Fruit fly (Drosophila melanogaster) whole organism, prepupa: ENCODE results near the gene Mettl3.

Experiments
- Blimp-1 ChIP-seq: fragments of 200-800 bp; sonication (Bioruptor generic); optimal IDR thresholded peaks from 3 replicates; lab custom pipeline; 2017; ENCODE audit warnings: missing biosample characterization, missing genetic modification characterization, mild to moderate bottlenecking, moderate library complexity, missing genetic modification reagents
- CG10631 ChIP-seq: fragments of 200-800 bp; sonication (Bioruptor generic); optimal IDR thresholded peaks from 2 replicates; lab custom pipeline; 2016; ENCODE audit warnings: missing biosample characterization, missing genetic modification characterization
- CG10669 ChIP-seq: fragments of 200-800 bp; sonication (Bioruptor generic); optimal IDR thresholded peaks from 3 replicates; lab custom pipeline; 2018; ENCODE audit warnings: missing biosample characterization, mild to moderate bottlenecking, missing genetic modification characterization, moderate library complexity
- CG11762 ChIP-seq: fragments of 200-800 bp; sonication (Bioruptor generic); optimal IDR thresholded peaks from 3 replicates; lab custom pipeline; 2016; ENCODE audit warnings: missing biosample characterization, missing genetic modification characterization; ENCODE audit not compliant: insufficient read depth
- CG11902 ChIP-seq: fragments of 200-800 bp; sonication (Bioruptor generic); optimal IDR thresholded peaks from 3 replicates; lab custom pipeline; 2016; ENCODE audit warnings: missing biosample characterization, missing genetic modification characterization
- CG15336 ChIP-seq: fragments of 200-800 bp; sonication (Bioruptor generic); IDR thresholded peaks from 2 replicates; pipeline ENCODE4 v1.3.6; 2022; ENCODE audit warnings: missing biosample characterization, missing genetic modification characterization
- CG16779 ChIP-seq: fragments of 200-800 bp; sonication (Bioruptor generic); optimal IDR thresholded peaks from 3 replicates; lab custom pipeline; 2017; ENCODE audit warnings: missing biosample characterization, mild to moderate bottlenecking, missing genetic modification characterization
- CG32006 ChIP-seq: fragments of 200-800 bp; sonication (Bioruptor generic); optimal IDR thresholded peaks from 3 replicates; lab custom pipeline; 2017; ENCODE audit warnings: missing biosample characterization, mild to moderate bottlenecking, missing genetic modification characterization
- CG34406 ChIP-seq: fragments of 200-800 bp; sonication (Bioruptor generic); optimal IDR thresholded peaks from 3 replicates; lab custom pipeline; 2016; ENCODE audit warnings: missing biosample characterization, missing genetic modification characterization
- CG3919 ChIP-seq: fragments of 200-800 bp; sonication (Bioruptor generic); optimal IDR thresholded peaks from 3 replicates; lab custom pipeline; 2016; ENCODE audit warnings: missing biosample characterization, missing genetic modification characterization
- CG4318 ChIP-seq: fragments of 200-800 bp; sonication (Bioruptor generic); optimal IDR thresholded peaks from 3 replicates; lab custom pipeline; 2017; ENCODE audit warnings: missing biosample characterization, mild to moderate bottlenecking, missing genetic modification characterization
- CG6163 ChIP-seq: fragments of 200-800 bp; sonication (Bioruptor generic); IDR thresholded peaks from 3 replicates; pipeline ENCODE4 v1.3.6; 2022; ENCODE audit warnings: missing biosample characterization, missing genetic modification characterization
- CG6276 ChIP-seq: fragments of 200-800 bp; sonication (Bioruptor generic); optimal IDR thresholded peaks from 2 replicates; lab custom pipeline; 2017; ENCODE audit warnings: missing biosample characterization, mild to moderate bottlenecking, missing genetic modification characterization
- CG6792 ChIP-seq: fragments of 200-800 bp; sonication (Bioruptor generic); optimal IDR thresholded peaks from 3 replicates; lab custom pipeline; 2016; ENCODE audit warnings: missing biosample characterization, missing genetic modification characterization
- CG6808 ChIP-seq: fragments of 200-800 bp; sonication (Bioruptor generic); optimal IDR thresholded peaks from 3 replicates; lab custom pipeline; 2017; ENCODE audit warnings: missing biosample characterization, missing genetic modification characterization, mild to moderate bottlenecking, moderate library complexity, missing genetic modification reagents
- CG6854 ChIP-seq: fragments of 200-800 bp; sonication (Bioruptor generic); optimal IDR thresholded peaks from 2 replicates; lab custom pipeline; 2017; ENCODE audit warnings: missing biosample characterization, mild to moderate bottlenecking, missing genetic modification characterization
- CG7368 ChIP-seq: fragments of 200-800 bp; sonication (Bioruptor generic); optimal IDR thresholded peaks from 3 replicates; lab custom pipeline; 2016; ENCODE audit warnings: missing biosample characterization, missing genetic modification characterization
- CG8119 ChIP-seq: fragments of 200-800 bp; sonication (Bioruptor generic); IDR thresholded peaks from 3 replicates; pipeline ENCODE4 v1.3.6; 2022; ENCODE audit warnings: missing biosample characterization, missing genetic modification characterization
- CG8632 ChIP-seq: fragments of 200-800 bp; sonication (Bioruptor generic); optimal IDR thresholded peaks from 3 replicates; lab custom pipeline; 2016; ENCODE audit warnings: missing biosample characterization, missing genetic modification characterization
- Eip75B ChIP-seq: fragments of 200-800 bp; sonication (Bioruptor generic); optimal IDR thresholded peaks from 3 replicates; lab custom pipeline; 2016; ENCODE audit warnings: missing biosample characterization, missing genetic modification characterization
- Eip78C ChIP-seq: fragments of 200-800 bp; sonication (Bioruptor generic); peaks from one replicate; lab custom pipeline; 2016; ENCODE audit warnings: missing biosample characterization, missing genetic modification characterization
- Ets21C ChIP-seq: fragments of 200-800 bp; sonication (Bioruptor generic); optimal IDR thresholded peaks from 3 replicates; lab custom pipeline; 2016; ENCODE audit warnings: missing biosample characterization, missing genetic modification characterization
- Ets96B ChIP-seq: fragments of 200-800 bp; optimal IDR thresholded peaks from 2 replicates; lab custom pipeline; 2019; ENCODE audit warnings: missing biosample characterization, mild to moderate bottlenecking, missing genetic modification characterization, moderate library complexity
- Gug ChIP-seq: fragments of 200-800 bp; sonication (Bioruptor generic); IDR thresholded peaks from 2 replicates; pipeline ENCODE4 v1.3.6; 2022; ENCODE audit warnings: missing biosample characterization, missing genetic modification characterization
- Hr38 ChIP-seq: sonication (Bioruptor generic); optimal IDR thresholded peaks from 2 replicates; lab custom pipeline; 2016; ENCODE audit warnings: missing biosample characterization, missing genetic modification characterization
- Hr39 ChIP-seq: fragments of 200-800 bp; sonication (Bioruptor generic); optimal IDR thresholded peaks from 2 replicates; lab custom pipeline; 2016; ENCODE audit warnings: missing biosample characterization, missing genetic modification characterization
- Hr4 ChIP-seq: fragments of 200-800 bp; sonication (Bioruptor generic); optimal IDR thresholded peaks from 3 replicates; lab custom pipeline; 2016; ENCODE audit warnings: missing biosample characterization, missing genetic modification characterization
- Lpt ChIP-seq: fragments of 200-800 bp; sonication (Bioruptor generic); optimal IDR thresholded peaks from 3 replicates; lab custom pipeline; 2016; ENCODE audit warnings: missing biosample characterization, missing genetic modification characterization
- OdsH ChIP-seq: fragments of 200-800 bp; sonication (Bioruptor generic); optimal IDR thresholded peaks from 3 replicates; lab custom pipeline; 2016; ENCODE audit warnings: missing biosample characterization, missing genetic modification characterization
- Sox102F ChIP-seq: fragments of 200-800 bp; sonication (Bioruptor generic); optimal IDR thresholded peaks from 2 replicates; lab custom pipeline; 2016; ENCODE audit warnings: missing biosample characterization, mild to moderate bottlenecking, missing genetic modification characterization
- Sox14 ChIP-seq: fragments of 200-800 bp; sonication (Bioruptor generic); optimal IDR thresholded peaks from 3 replicates; lab custom pipeline; 2016; ENCODE audit warnings: missing biosample characterization, missing genetic modification characterization
- achi ChIP-seq: fragments of 200-800 bp; sonication (Bioruptor generic); optimal IDR thresholded peaks from 3 replicates; lab custom pipeline; 2016; ENCODE audit warnings: missing biosample characterization, missing genetic modification characterization
- acj6 ChIP-seq: fragments of 200-800 bp; sonication (Bioruptor generic); optimal IDR thresholded peaks from 3 replicates; lab custom pipeline; 2016; ENCODE audit warnings: missing biosample characterization, missing genetic modification characterization
- dsx ChIP-seq: fragments of 200-800 bp; optimal IDR thresholded peaks from 3 replicates; lab custom pipeline; 2019; ENCODE audit warnings: missing biosample characterization, mild to moderate bottlenecking, missing genetic modification characterization, moderate library complexity; ENCODE audit not compliant: poor library complexity, severe bottlenecking
- eg ChIP-seq: fragments of 200-800 bp; sonication (Bioruptor generic); IDR thresholded peaks from 3 replicates; pipeline ENCODE4 v1.3.6; 2022; ENCODE audit warnings: missing biosample characterization, missing genetic modification characterization
- esn ChIP-seq: fragments of 200-800 bp; sonication (Bioruptor generic); optimal IDR thresholded peaks from 2 replicates; lab custom pipeline; 2016; ENCODE audit warnings: missing biosample characterization, mild to moderate bottlenecking, missing genetic modification characterization, moderate library complexity
- fd59A ChIP-seq: fragments of 200-800 bp; sonication (Bioruptor generic); optimal IDR thresholded peaks from 2 replicates; lab custom pipeline; 2017; ENCODE audit warnings: missing biosample characterization, mild to moderate bottlenecking, missing genetic modification characterization, missing genetic modification reagents
- lz ChIP-seq: fragments of 200-800 bp; sonication (Bioruptor generic); optimal IDR thresholded peaks from 3 replicates; lab custom pipeline; 2016; ENCODE audit warnings: missing biosample characterization, missing genetic modification characterization
- salr ChIP-seq, 2 experiments: fragments of 200-800 bp; sonication (Bioruptor generic); optimal IDR thresholded peaks; 3 replicates each; lab custom pipeline; 2016 to 2018; ENCODE audit warnings: missing biosample characterization in 2 of 2, missing genetic modification characterization in 2 of 2, mild to moderate bottlenecking in 1 of 2
- spab ChIP-seq: fragments of 200-800 bp; sonication (Bioruptor generic); optimal IDR thresholded peaks from 2 replicates; lab custom pipeline; 2017; ENCODE audit warnings: missing biosample characterization, mild to moderate bottlenecking, missing genetic modification characterization, missing genetic modification reagents
- svp ChIP-seq: fragments of 200-800 bp; sonication (Bioruptor generic); peaks from one replicate; lab custom pipeline; 2016; ENCODE audit warnings: missing biosample characterization, missing genetic modification characterization
- topi ChIP-seq: fragments of 200-800 bp; sonication (Bioruptor generic); optimal IDR thresholded peaks from 3 replicates; lab custom pipeline; 2016; ENCODE audit warnings: missing biosample characterization, missing genetic modification characterization
- vri ChIP-seq: fragments of 200-800 bp; sonication (Bioruptor generic); optimal IDR thresholded peaks from 3 replicates; lab custom pipeline; 2016; ENCODE audit warnings: missing biosample characterization, mild to moderate bottlenecking, missing genetic modification characterization

The Mettl3 gene

dm6 chr3R:24010637-24011214, 21.2 kb upstream of the Mettl3 start (continued):
- peak; percentile 2 for TF ChIP-seq CG16779 (tag; lab: Kevin White, UChicago)
- peak; percentile 5 for TF ChIP-seq CG10669 (GFP tag; lab: Kevin White, UChicago)
- peak; percentile 73 for TF ChIP-seq svp (GFP tag; lab: Kevin White, UChicago)
- peak; percentile 25 for TF ChIP-seq Sox14
- TF ChIP-seq CG11902 (GFP tag; lab: Kevin White, UChicago) = no peak
- TF ChIP-seq salr (GFP tag; optimal IDR thresholded peaks at IDR 0.05; lab: Kevin White, UChicago) = no peak
- peak; percentile 33 for TF ChIP-seq esn (GFP tag; lab: Kevin White, UChicago)
- TF ChIP-seq Lpt (GFP tag; lab: Kevin White, UChicago) = peak; percentile 26

DNA sequence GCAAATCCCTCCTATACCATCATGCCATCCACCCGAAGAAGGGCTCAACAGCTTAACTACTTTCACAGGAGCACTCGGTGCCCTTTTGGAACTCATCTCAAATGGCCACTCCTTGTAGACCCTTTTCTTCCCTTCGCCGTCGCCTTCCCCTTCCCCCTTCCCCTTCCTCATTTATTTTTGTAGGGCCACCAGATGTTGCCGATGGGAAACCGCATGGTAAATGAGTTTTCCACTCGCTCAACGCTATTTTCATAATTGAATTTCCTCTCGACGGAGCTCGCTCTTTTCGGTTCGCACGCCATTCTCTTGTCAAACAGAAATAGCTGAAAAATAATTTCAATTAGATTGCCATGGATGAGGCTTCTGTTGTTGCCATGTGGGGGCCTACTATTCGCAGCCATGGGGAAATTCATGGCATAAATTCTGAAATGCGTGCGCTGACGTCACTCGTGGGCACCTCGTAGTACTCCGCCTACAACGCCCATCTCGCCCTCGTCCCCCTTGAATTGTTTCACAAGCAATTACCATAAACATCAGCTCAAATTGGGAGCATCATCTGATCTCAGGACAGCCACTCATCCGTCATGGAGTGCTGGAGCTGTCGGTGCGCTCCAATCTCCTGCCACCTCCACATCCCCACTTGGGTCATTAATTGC, 19.8 kb upstream of the Mettl3 start:
- TF ChIP-seq CG7368 (GFP tag; lab: Kevin White, UChicago) (no peak), CG8632 (no peak), lz (GFP tag; lab: Kevin White, UChicago) (no peak), CG11762 (GFP tag; lab: Kevin White, UChicago) (no peak), Hr39 (GFP tag; lab: Kevin White, UChicago) (no peak), svp (GFP tag; lab: Kevin White, UChicago) (no peak), Blimp-1 (no peak), CG6854 (GFP tag; lab: Kevin White, UChicago) (no peak), Hr4 (GFP tag; lab: Kevin White, UChicago) (no peak)
- TF ChIP-seq, all 60 proteins: peak for 0

DNA sequence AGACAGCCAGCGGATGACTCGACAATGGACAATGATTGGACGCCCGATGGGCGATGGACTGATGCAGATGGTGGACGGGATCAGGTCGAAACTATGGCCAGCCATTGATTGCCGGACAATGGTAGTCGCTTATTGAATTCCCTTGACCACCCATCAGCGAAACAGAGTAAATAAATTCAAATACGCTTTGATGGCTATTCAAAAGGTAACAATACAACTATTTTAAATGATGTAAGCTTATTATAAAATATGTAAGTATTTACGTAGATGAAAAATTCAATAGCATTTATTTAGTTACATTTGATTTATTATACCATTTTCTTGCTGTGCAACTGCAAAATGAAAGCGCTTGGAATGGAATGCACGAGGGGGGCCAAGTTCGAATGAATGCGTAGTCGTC, 17.4 kb upstream of the Mettl3 start:
- TF ChIP-seq acj6 (GFP tag; lab: Kevin White, UChicago) = no peak
- peak; percentile 15; the same call in 1 of the 3 replicates for TF ChIP-seq CG6163 (GFP tag; lab: Robert Waterston, UW)
- TF ChIP-seq dsx (GFP tag; lab: Kevin White, UChicago) = peak; percentile 10
- no peak for TF ChIP-seq CG6808 (GFP tag; lab: Kevin White, UChicago)
- no peak for TF ChIP-seq OdsH (GFP tag; lab: Kevin White, UChicago)
- peak; percentile 83 for TF ChIP-seq Eip78C (GFP tag; lab: Kevin White, UChicago)
- TF ChIP-seq CG8632 = no peak
- no peak for TF ChIP-seq Gug
- peak; percentile 6 for TF ChIP-seq Ets96B (tag; lab: Kevin White, UChicago)
- no peak for TF ChIP-seq CG6792
- peak; percentile 13 for TF ChIP-seq CG34406 (GFP tag; lab: Kevin White, UChicago)
- TF ChIP-seq topi = no peak
- no peak for TF ChIP-seq Ets21C (GFP tag; lab: Kevin White, UChicago)
- TF ChIP-seq CG10631 = peak; percentile 11
- no peak for TF ChIP-seq CG4318 (GFP tag; lab: Kevin White, UChicago)
- no peak for TF ChIP-seq Sox102F
- TF ChIP-seq fd59A = no peak
- TF ChIP-seq achi (GFP tag; lab: Kevin White, UChicago) = no peak
- peak; percentile 10 for TF ChIP-seq esn (GFP tag; lab: Kevin White, UChicago)
- TF ChIP-seq CG15336 = 0 out of 2 replicates have a peak, but pooled peaks have one; percentile 19
- 0 out of 3 replicates have a peak, but pooled peaks have one; percentile 25 for TF ChIP-seq CG8119 (GFP tag; lab: Robert Waterston, UW)
- TF ChIP-seq Eip75B = peak; percentile 10
- peak; percentile 51 for TF ChIP-seq svp (GFP tag; lab: Kevin White, UChicago)
- no peak for TF ChIP-seq Hr38 (GFP tag; lab: Kevin White, UChicago)
- no peak for TF ChIP-seq CG3919 (GFP tag; lab: Kevin White, UChicago)
- TF ChIP-seq CG6276 (GFP tag; lab: Kevin White, UChicago) = no peak
- peak; percentile 17 for TF ChIP-seq CG32006 (GFP tag; lab: Kevin White, UChicago)
- TF ChIP-seq vri (GFP tag; lab: Kevin White, UChicago) = no peak
- TF ChIP-seq CG11902 (GFP tag; lab: Kevin White, UChicago) = no peak
- no peak for TF ChIP-seq spab (GFP tag; lab: Kevin White, UChicago)
- 0 out of 3 replicates have a peak, but pooled peaks have one; percentile 14 for TF ChIP-seq eg (GFP tag; lab: Robert Waterston, UW)
